Worm (Caenorhabditis elegans) whole organism, late embryonic: ENCODE data around the gene F58A4.6.

Source experiments
- ama-1 ChIP-seq: fragments of 150-350 bp; optimal IDR thresholded peaks from 2 replicates; lab custom pipeline; 2014
- ceh-18 ChIP-seq: sonication (generic microtip); optimal IDR thresholded peaks from 2 replicates; lab custom pipeline; 2016; ENCODE audit warnings: missing genetic modification characterization, missing compliant biosample characterization
- ceh-34 ChIP-seq: sonication (generic microtip); optimal IDR thresholded peaks from 2 replicates; lab custom pipeline; 2016; ENCODE audit warnings: mild to moderate bottlenecking, missing genetic modification characterization, missing compliant biosample characterization
- ceh-6 ChIP-seq: fragments of 200-800 bp; sonication (Bioruptor generic); optimal IDR thresholded peaks from 2 replicates; lab custom pipeline; 2018; ENCODE audit warnings: mild to moderate bottlenecking, missing genetic modification characterization, missing compliant biosample characterization
- eyg-1 ChIP-seq: sonication (generic microtip); optimal IDR thresholded peaks from 2 replicates; lab custom pipeline; 2016; ENCODE audit warnings: missing genotype, missing genetic modification characterization, missing compliant biosample characterization
- fkh-10 ChIP-seq: fragments of 150-350 bp; optimal IDR thresholded peaks from 2 replicates; lab custom pipeline; 2014; ENCODE audit warnings: missing biosample characterization, missing genetic modification reagents, missing genetic modification characterization
- hlh-6 ChIP-seq: sonication (generic microtip); optimal IDR thresholded peaks from 2 replicates; lab custom pipeline; 2016; ENCODE audit warnings: missing genotype, missing genetic modification characterization, missing compliant biosample characterization
- nfya-1 ChIP-seq: sonication (generic microtip); optimal IDR thresholded peaks from 2 replicates; lab custom pipeline; 2017; ENCODE audit warnings: missing genetic modification characterization, mild to moderate bottlenecking, missing compliant biosample characterization, antibody characterized with exemption, moderate library complexity
- nhr-11 ChIP-seq: fragments of 150-350 bp; optimal IDR thresholded peaks from 2 replicates; lab custom pipeline; 2014; ENCODE audit warnings: missing biosample characterization, missing genetic modification characterization
- pax-1 ChIP-seq: fragments of 150-350 bp; optimal IDR thresholded peaks from 2 replicates; lab custom pipeline; 2014; ENCODE audit warnings: missing biosample characterization, missing genetic modification characterization
- sox-4 ChIP-seq: sonication (generic microtip); optimal IDR thresholded peaks from 2 replicates; lab custom pipeline; 2017; ENCODE audit warnings: mild to moderate bottlenecking, missing genetic modification characterization, inconsistent platforms, missing compliant biosample characterization
- zip-5 ChIP-seq: sonication (generic microtip); optimal IDR thresholded peaks from 2 replicates; lab custom pipeline; 2016; ENCODE audit warnings: missing genetic modification characterization, missing compliant biosample characterization

- TF ChIP-seq ama-1 (lab: Kevin White, UChicago) (no peak), ceh-18 (tag; lab: Kevin White, UChicago) (peak; percentile 96), sox-4 (peak; percentile 30), zip-5 (tag; lab: Kevin White, UChicago) (no peak), ceh-34 (tag; lab: Kevin White, UChicago) (peak; percentile 59), nfya-1 (peak; percentile 77), nhr-11 (no peak), ceh-6 (GFP tag; lab: Kevin White, UChicago) (peak; percentile 23), pax-1 (tag; lab: Kevin White, UChicago) (no peak), fkh-10 (no peak), eyg-1 (tag; lab: Kevin White, UChicago) (no peak), hlh-6 (tag; lab: Kevin White, UChicago) (no peak)
Observed at ce11 chrIII:9619079-9619761, 4.9 kb downstream of the F58A4.6 start, which contains the start of gene hlh-11.
